Worm (Caenorhabditis elegans) whole organism, L3 larva: Measurements from ENCODE around the gene Y26G10.1.

Experiments
- ZK546.5 ChIP-seq: sonication (generic microtip); optimal IDR thresholded peaks from 2 replicates; lab custom pipeline; 2017; ENCODE audit warnings: missing biosample characterization, missing genetic modification characterization
- aly-2 ChIP-seq: fragments of 150-350 bp; optimal IDR thresholded peaks from 2 replicates; lab custom pipeline; 2014; ENCODE audit warnings: missing biosample characterization, missing genetic modification characterization
- ama-1 ChIP-seq: fragments of 150-350 bp; optimal IDR thresholded peaks from 2 replicates; lab custom pipeline; 2018
- ceh-16 ChIP-seq: sonication (generic microtip); optimal IDR thresholded peaks from 2 replicates; lab custom pipeline; 2017; ENCODE audit warnings: missing biosample characterization, missing genetic modification characterization
- ceh-28 ChIP-seq: fragments of 150-350 bp; optimal IDR thresholded peaks from 2 replicates; lab custom pipeline; 2014; ENCODE audit warnings: missing biosample characterization, missing genetic modification reagents, missing genetic modification characterization
- ceh-82 ChIP-seq: fragments of 150-350 bp; optimal IDR thresholded peaks from 2 replicates; lab custom pipeline; 2014; ENCODE audit warnings: missing biosample characterization, missing genetic modification characterization
- ceh-9 ChIP-seq: sonication (generic microtip); optimal IDR thresholded peaks from 2 replicates; lab custom pipeline; 2018; ENCODE audit warnings: missing biosample characterization, missing genetic modification characterization
- egl-27 ChIP-seq: sonication (generic microtip); optimal IDR thresholded peaks from 4 replicates; lab custom pipeline; 2017; ENCODE audit warnings: missing biosample characterization, missing genetic modification reagents, missing genetic modification characterization
- elt-1 ChIP-seq: fragments of 150-350 bp; optimal IDR thresholded peaks from 2 replicates; lab custom pipeline; 2014; ENCODE audit warnings: missing biosample characterization, missing genetic modification characterization
- elt-2 ChIP-seq: sonication (generic microtip); optimal IDR thresholded peaks from 2 replicates; lab custom pipeline; 2016; ENCODE audit warnings: missing genetic modification reagents, mild to moderate bottlenecking, missing genetic modification characterization, missing compliant biosample characterization
- eor-1 ChIP-seq, 2 experiments: fragments of 150-350 bp; optimal IDR thresholded peaks; 2 replicates each; lab custom pipeline; 2014 to 2018; ENCODE audit warnings: missing biosample characterization in 2 of 2, missing genetic modification characterization in 2 of 2
- fkh-2 ChIP-seq: fragments of 150-350 bp; optimal IDR thresholded peaks from 2 replicates; lab custom pipeline; 2014; ENCODE audit warnings: missing biosample characterization, missing genetic modification reagents, missing genetic modification characterization
- fos-1 ChIP-seq: fragments of 150-350 bp; optimal IDR thresholded peaks from 2 replicates; lab custom pipeline; 2014; ENCODE audit warnings: missing biosample characterization, missing genetic modification characterization
- hmg-11 ChIP-seq: sonication (generic microtip); optimal IDR thresholded peaks from 2 replicates; lab custom pipeline; 2016; ENCODE audit warnings: missing genetic modification characterization, missing compliant biosample characterization
- jun-1 ChIP-seq: fragments of 150-350 bp; optimal IDR thresholded peaks from 2 replicates; lab custom pipeline; 2014; ENCODE audit warnings: missing biosample characterization, missing genetic modification reagents, missing genetic modification characterization
- mdl-1 ChIP-seq: fragments of 150-350 bp; optimal IDR thresholded peaks from 2 replicates; lab custom pipeline; 2014; ENCODE audit warnings: missing biosample characterization, missing genetic modification characterization
- nfya-1 ChIP-seq: sonication (generic microtip); optimal IDR thresholded peaks from 2 replicates; lab custom pipeline; 2017; ENCODE audit warnings: missing genetic modification characterization, mild to moderate bottlenecking, missing compliant biosample characterization, antibody characterized with exemption, moderate library complexity; ENCODE audit not compliant: insufficient read depth
- nhr-11 ChIP-seq: fragments of 150-350 bp; optimal IDR thresholded peaks from 2 replicates; lab custom pipeline; 2014; ENCODE audit warnings: missing biosample characterization, missing genetic modification characterization
- nhr-12 ChIP-seq: fragments of 150-350 bp; optimal IDR thresholded peaks from 2 replicates; lab custom pipeline; 2014; ENCODE audit warnings: missing biosample characterization, missing genetic modification characterization
- nhr-25 ChIP-seq: sonication (generic microtip); optimal IDR thresholded peaks from 2 replicates; lab custom pipeline; 2017; ENCODE audit warnings: missing biosample characterization, missing genetic modification characterization
- nhr-28 ChIP-seq: fragments of 150-350 bp; optimal IDR thresholded peaks from 2 replicates; lab custom pipeline; 2014; ENCODE audit warnings: missing biosample characterization, missing genetic modification characterization
- nhr-43 ChIP-seq: sonication (generic microtip); optimal IDR thresholded peaks from 2 replicates; lab custom pipeline; 2016; ENCODE audit warnings: mild to moderate bottlenecking, missing genetic modification characterization, missing compliant biosample characterization; ENCODE audit not compliant: poor library complexity, severe bottlenecking
- nhr-67 ChIP-seq: fragments of 150-350 bp; optimal IDR thresholded peaks from 2 replicates; lab custom pipeline; 2014; ENCODE audit warnings: missing biosample characterization, missing genetic modification characterization
- nhr-76 ChIP-seq: fragments of 150-350 bp; sonication (generic microtip); optimal IDR thresholded peaks from 5 replicates; lab custom pipeline; 2014; ENCODE audit warnings: missing biosample characterization, missing genetic modification characterization
- nhr-77 ChIP-seq: fragments of 150-350 bp; optimal IDR thresholded peaks from 2 replicates; lab custom pipeline; 2014; ENCODE audit warnings: missing biosample characterization, missing genetic modification characterization
- pha-4 ChIP-seq: fragments of 150-350 bp; optimal IDR thresholded peaks from 2 replicates; lab custom pipeline; 2014; ENCODE audit warnings: missing biosample characterization, missing genetic modification reagents, missing genetic modification characterization
- pqm-1 ChIP-seq: fragments of 150-350 bp; optimal IDR thresholded peaks from 2 replicates; lab custom pipeline; 2017; ENCODE audit warnings: missing biosample characterization, missing genetic modification characterization, inconsistent platforms
- skn-1 ChIP-seq: fragments of 150-350 bp; optimal IDR thresholded peaks from 2 replicates; lab custom pipeline; 2014; ENCODE audit warnings: missing biosample characterization, missing genetic modification characterization
- unc-62 ChIP-seq: fragments of 150-350 bp; sonication (generic microtip); optimal IDR thresholded peaks from 4 replicates; lab custom pipeline; 2014; ENCODE audit warnings: missing biosample characterization, missing genetic modification reagents, missing genetic modification characterization
- zag-1 ChIP-seq: fragments of 150-350 bp; optimal IDR thresholded peaks from 2 replicates; lab custom pipeline; 2014; ENCODE audit warnings: missing biosample characterization, missing genetic modification characterization
- ztf-4 ChIP-seq: fragments of 150-350 bp; optimal IDR thresholded peaks from 2 replicates; lab custom pipeline; 2014; ENCODE audit warnings: missing biosample characterization, missing genetic modification characterization

Y26G10.1 gene

DNA sequence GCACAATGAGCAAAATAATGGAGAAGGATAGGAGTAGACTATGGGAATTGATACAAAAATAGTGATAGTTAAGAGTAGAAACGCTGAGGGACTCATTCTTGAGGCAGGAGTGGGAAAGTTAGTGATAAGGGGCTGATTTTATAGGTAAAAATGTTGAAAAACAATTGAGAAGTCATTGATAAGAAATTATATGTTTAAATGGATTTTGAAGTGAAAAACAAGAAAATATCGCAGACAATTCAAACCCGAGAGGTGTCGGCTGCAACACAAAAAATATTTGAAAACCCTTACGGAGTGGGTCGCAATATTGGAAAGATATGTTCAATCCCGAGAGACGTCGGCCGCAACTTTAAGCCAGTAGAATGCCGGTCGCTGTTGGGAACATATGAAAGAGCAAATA, 1.1 kb upstream of the Y26G10.1 start, which contains the start of gene spp-29:
Gene spp-29, minus strand, starts transcription at position 101 of the 400 bp plus-strand sequence.
- no peak for TF ChIP-seq ztf-4 (tag; lab: Kevin White, UChicago)
- no peak for TF ChIP-seq jun-1 (tag; lab: Kevin White, UChicago)
- TF ChIP-seq nhr-77 (tag; lab: Kevin White, UChicago): no peak
- TF ChIP-seq pqm-1 (tag; lab: Kevin White, UChicago): no peak
- TF ChIP-seq nhr-28 (tag; lab: Kevin White, UChicago): no peak
- no peak for TF ChIP-seq mdl-1
- no peak for TF ChIP-seq zag-1 (tag; lab: Kevin White, UChicago)
- TF ChIP-seq nhr-76 (tag; lab: Kevin White, UChicago): no peak
- TF ChIP-seq pha-4 (tag; lab: Kevin White, UChicago): no peak
- TF ChIP-seq elt-1 (tag; lab: Kevin White, UChicago): no peak
- no peak for TF ChIP-seq nhr-25 (tag; lab: Kevin White, UChicago)
- TF ChIP-seq hmg-11 (tag; lab: Kevin White, UChicago): no peak
- TF ChIP-seq elt-2 (tag; lab: Kevin White, UChicago): no peak
- no peak for TF ChIP-seq fkh-2 (tag; lab: Kevin White, UChicago)
- no peak for TF ChIP-seq ama-1 (lab: Kevin White, UChicago)

DNA sequence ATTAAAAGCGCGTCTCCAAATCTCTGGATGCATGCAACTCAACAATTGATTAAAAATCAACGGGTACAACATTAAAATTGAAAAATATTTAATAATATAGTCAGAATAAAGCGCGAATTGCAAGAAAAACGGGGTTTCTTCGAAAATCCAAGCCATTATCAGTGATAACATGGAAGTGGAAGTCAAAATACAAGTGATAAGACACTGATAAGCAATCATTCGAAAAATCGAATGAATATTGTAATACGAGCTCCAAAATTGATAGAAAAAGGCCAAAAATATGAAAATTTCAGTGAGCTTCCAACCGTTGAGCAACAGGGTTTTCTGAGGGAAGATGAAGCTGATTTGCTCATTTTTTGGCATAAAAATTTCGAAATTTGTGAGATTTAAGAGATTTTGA, 1.4 kb downstream of the Y26G10.1 start:
- TF ChIP-seq ztf-4 (tag; lab: Kevin White, UChicago): no peak
- TF ChIP-seq eor-1 (tag; optimal IDR thresholded peaks at IDR 0.05; lab: Kevin White, UChicago): no peak
- no peak for TF ChIP-seq nfya-1 (tag; lab: Kevin White, UChicago)
- TF ChIP-seq elt-2 (tag; lab: Kevin White, UChicago): peak; percentile 47
- TF ChIP-seq, all 47 proteins: peak for 1

DNA sequence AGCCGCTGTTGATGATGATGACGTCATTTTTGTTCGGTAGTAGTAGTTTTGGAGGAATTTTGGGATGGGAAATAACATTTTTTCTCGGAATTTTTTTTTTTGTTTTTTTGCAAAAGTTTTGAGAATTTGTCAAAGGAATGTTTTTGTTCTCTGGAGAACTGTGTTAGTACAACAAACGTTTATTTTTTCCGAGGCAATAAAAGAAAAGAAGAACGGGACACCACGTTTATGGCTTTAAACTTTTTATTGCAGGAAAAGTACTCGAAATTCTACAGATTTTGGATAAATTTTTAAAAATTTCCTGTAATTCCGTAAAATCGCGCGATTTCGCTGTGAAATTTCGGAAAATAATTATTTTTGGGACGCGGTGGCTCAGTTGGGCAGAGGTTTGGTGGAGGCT, 4.8 kb downstream of the Y26G10.1 start, which contains the start of gene F59A1.13:
Gene F59A1.13, minus strand, starts transcription at position 101 of the 400 bp plus-strand sequence.
- TF ChIP-seq ceh-82 (tag; lab: Kevin White, UChicago) (no peak), nhr-25 (tag; lab: Kevin White, UChicago) (no peak)

DNA sequence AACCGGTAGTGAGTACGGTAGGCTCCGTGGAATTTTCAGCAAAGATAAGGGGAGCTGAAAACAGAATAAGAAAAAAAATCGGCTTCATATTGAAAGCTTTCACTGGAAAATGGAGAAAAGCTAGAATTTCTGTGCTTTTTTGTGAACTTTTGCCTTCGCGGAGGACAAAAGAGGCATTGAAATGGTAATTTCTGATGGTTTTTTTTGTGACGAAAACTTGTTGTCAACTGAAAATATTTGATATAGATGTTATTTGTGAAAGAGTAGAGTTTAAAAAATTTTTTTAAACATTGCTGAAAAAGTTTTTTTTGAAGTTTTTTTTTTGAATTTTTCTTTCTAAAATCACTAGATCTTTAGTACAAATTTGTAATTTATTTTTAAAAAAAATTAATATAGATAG, 8.8 kb downstream of the Y26G10.1 start, which contains the start of gene F59A1.18:
Gene F59A1.18, minus strand, starts transcription at position 101 of the 400 bp plus-strand sequence.
- TF ChIP-seq ztf-4 (tag; lab: Kevin White, UChicago) (no peak), nhr-12 (tag; lab: Kevin White, UChicago) (no peak), egl-27 (tag; lab: Kevin White, UChicago) (no peak), nhr-77 (tag; lab: Kevin White, UChicago) (no peak), ceh-16 (tag; lab: Kevin White, UChicago) (no peak), nhr-67 (tag; lab: Kevin White, UChicago) (no peak)

DNA sequence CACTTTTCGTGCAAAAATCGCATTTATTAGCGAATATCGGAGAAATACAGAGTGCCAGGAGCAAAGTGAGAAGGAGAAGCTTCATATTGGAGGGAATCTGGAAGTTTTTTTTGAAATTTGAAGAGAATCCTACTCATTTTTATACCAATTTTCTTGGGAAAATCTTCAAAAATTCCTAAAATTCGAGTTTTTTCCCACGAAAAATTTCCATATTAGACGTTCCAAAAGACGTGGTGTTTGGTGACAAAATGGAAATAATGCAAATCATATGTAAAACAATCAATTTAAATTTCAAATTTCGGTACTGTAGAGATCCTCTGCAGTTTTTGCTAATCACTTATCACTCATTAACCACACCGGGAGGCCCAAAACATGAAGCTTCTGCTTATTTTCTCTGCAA, 10.8 kb downstream of the Y26G10.1 start, which contains the start of the genes F59A1.16 and F59A1.6:
Gene F59A1.16, minus strand, starts transcription at position 101 of the 400 bp plus-strand sequence.
Gene F59A1.6, plus strand, starts transcription at position 285 of the 400 bp plus-strand sequence.
- no peak for TF ChIP-seq nhr-11 (tag; lab: Kevin White, UChicago)
- no peak for TF ChIP-seq fos-1
- TF ChIP-seq aly-2 (tag; lab: Kevin White, UChicago): no peak
- no peak for TF ChIP-seq elt-2 (tag; lab: Kevin White, UChicago)
- TF ChIP-seq ZK546.5 (tag; lab: Kevin White, UChicago): no peak

DNA sequence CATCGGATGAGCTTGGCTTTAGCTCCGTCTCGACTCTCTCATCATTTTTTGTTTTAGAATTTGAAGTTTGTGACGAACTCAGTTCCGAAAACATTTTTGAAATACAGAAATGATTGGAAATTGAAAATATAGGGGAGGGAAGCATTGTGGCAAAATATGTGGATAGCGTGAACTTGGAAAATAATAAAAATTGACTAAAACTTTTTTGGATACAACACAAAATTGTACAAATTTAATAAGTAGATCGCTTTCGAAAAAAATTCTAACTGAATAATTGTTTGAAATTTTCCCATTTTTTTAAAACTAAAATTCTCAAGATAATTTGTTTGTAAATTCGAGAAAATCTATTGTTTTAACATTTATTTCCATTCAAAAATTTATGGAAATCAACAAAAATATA, 11.9 kb downstream of the Y26G10.1 start, which contains the start of gene F59A1.15:
Gene F59A1.15, minus strand, starts transcription at position 101 of the 400 bp plus-strand sequence.
- TF ChIP-seq jun-1 (tag; lab: Kevin White, UChicago) (no peak), ceh-28 (tag; lab: Kevin White, UChicago) (no peak), ceh-82 (tag; lab: Kevin White, UChicago) (no peak), zag-1 (tag; lab: Kevin White, UChicago) (no peak), ceh-9 (tag; lab: Kevin White, UChicago) (no peak), aly-2 (tag; lab: Kevin White, UChicago) (no peak), ztf-4 (tag; lab: Kevin White, UChicago) (no peak), elt-1 (tag; lab: Kevin White, UChicago) (no peak), nhr-28 (tag; lab: Kevin White, UChicago) (no peak), unc-62 (GFP tag; lab: Kevin White, UChicago) (no peak), nhr-43 (tag; lab: Kevin White, UChicago) (no peak), nfya-1 (tag; lab: Kevin White, UChicago) (no peak), nhr-11 (tag; lab: Kevin White, UChicago) (no peak), egl-27 (tag; lab: Kevin White, UChicago) (no peak), elt-2 (tag; lab: Kevin White, UChicago) (no peak), skn-1 (tag; lab: Kevin White, UChicago) (no peak)
- TF ChIP-seq, all 47 proteins: peak for 0
